Worm (Caenorhabditis elegans) whole organism, L4/young adult: Measurements from ENCODE around the gene atg-2.

ENCODE experiments used
- W03F9.2 ChIP-seq: fragments of 150-350 bp; optimal IDR thresholded peaks from 2 replicates; lab custom pipeline; 2014; ENCODE audit warnings: missing biosample characterization, missing genetic modification characterization
- him-1 ChIP-seq: sonication (generic microtip); optimal IDR thresholded peaks from 2 replicates; lab custom pipeline; 2016; ENCODE audit warnings: missing genotype, missing genetic modification reagents, missing genetic modification characterization, missing compliant biosample characterization

- TF ChIP-seq him-1 (tag; lab: Kevin White, UChicago), result no peak
- TF ChIP-seq W03F9.2 (tag; lab: Kevin White, UChicago), result no peak
These were observed 16.0 kb downstream of the atg-2 start for ce11 chrX:6822552-6822951.
